Worm (Caenorhabditis elegans) whole organism, late embryonic: ENCODE results near the gene F38H4.6.
A peak's percentile ranks its signal among the peaks of the same experiment; 100 is the strongest.

Source experiments
- C08G9.2 ChIP-seq: sonication (generic microtip); optimal IDR thresholded peaks from 2 replicates; lab custom pipeline; 2016; ENCODE audit warnings: mild to moderate bottlenecking, missing genetic modification characterization, moderate library complexity, missing compliant biosample characterization
- F13H6.1 ChIP-seq: sonication (generic microtip); optimal IDR thresholded peaks from 2 replicates; lab custom pipeline; 2016; ENCODE audit warnings: missing genetic modification characterization, missing compliant biosample characterization
- ahr-1 ChIP-seq: sonication (generic microtip); optimal IDR thresholded peaks from 2 replicates; lab custom pipeline; 2016; ENCODE audit warnings: missing genetic modification characterization, missing compliant biosample characterization
- ama-1 ChIP-seq: fragments of 150-350 bp; optimal IDR thresholded peaks from 2 replicates; lab custom pipeline; 2014
- ceh-14 ChIP-seq: sonication (generic microtip); optimal IDR thresholded peaks from 2 replicates; lab custom pipeline; 2016; ENCODE audit warnings: missing genotype, missing genetic modification characterization, missing compliant biosample characterization
- ceh-18 ChIP-seq: sonication (generic microtip); optimal IDR thresholded peaks from 2 replicates; lab custom pipeline; 2016; ENCODE audit warnings: missing genetic modification characterization, missing compliant biosample characterization
- ceh-19 ChIP-seq: fragments of 200-800 bp; sonication (Bioruptor generic); optimal IDR thresholded peaks from 2 replicates; lab custom pipeline; 2018; ENCODE audit warnings: mild to moderate bottlenecking, missing genetic modification characterization, missing compliant biosample characterization
- ceh-24 ChIP-seq: sonication (generic microtip); optimal IDR thresholded peaks from 2 replicates; lab custom pipeline; 2016; ENCODE audit warnings: mild to moderate bottlenecking, missing genetic modification characterization, missing compliant biosample characterization
- ceh-30 ChIP-seq: fragments of 150-350 bp; optimal IDR thresholded peaks from 2 replicates; lab custom pipeline; 2014; ENCODE audit warnings: missing biosample characterization, missing genetic modification characterization
- ceh-31 ChIP-seq: sonication (generic microtip); optimal IDR thresholded peaks from 2 replicates; lab custom pipeline; 2016; ENCODE audit warnings: missing genetic modification characterization, missing compliant biosample characterization
- ceh-34 ChIP-seq: sonication (generic microtip); optimal IDR thresholded peaks from 2 replicates; lab custom pipeline; 2016; ENCODE audit warnings: mild to moderate bottlenecking, missing genetic modification characterization, missing compliant biosample characterization
- dve-1 ChIP-seq: sonication (generic microtip); optimal IDR thresholded peaks from 2 replicates; lab custom pipeline; 2017; ENCODE audit warnings: antibody characterized with exemption, mild to moderate bottlenecking, missing genetic modification characterization, missing compliant biosample characterization
- elt-2 ChIP-seq: sonication (generic microtip); optimal IDR thresholded peaks from 2 replicates; lab custom pipeline; 2016; ENCODE audit warnings: missing genetic modification reagents, missing genetic modification characterization, missing compliant biosample characterization
- fkh-10 ChIP-seq: fragments of 150-350 bp; optimal IDR thresholded peaks from 2 replicates; lab custom pipeline; 2014; ENCODE audit warnings: missing biosample characterization, missing genetic modification reagents, missing genetic modification characterization
- fkh-6 ChIP-seq: sonication (generic microtip); optimal IDR thresholded peaks from 2 replicates; lab custom pipeline; 2016; ENCODE audit warnings: missing genetic modification characterization, missing compliant biosample characterization
- gmeb-2 ChIP-seq: sonication (generic microtip); optimal IDR thresholded peaks from 2 replicates; lab custom pipeline; 2016; ENCODE audit warnings: missing genetic modification characterization, inconsistent platforms, missing compliant biosample characterization
- hlh-6 ChIP-seq: sonication (generic microtip); optimal IDR thresholded peaks from 2 replicates; lab custom pipeline; 2016; ENCODE audit warnings: missing genotype, missing genetic modification characterization, missing compliant biosample characterization
- hlh-8 ChIP-seq: sonication (generic microtip); optimal IDR thresholded peaks from 2 replicates; lab custom pipeline; 2016; ENCODE audit warnings: missing genotype, missing genetic modification characterization, missing compliant biosample characterization
- lim-6 ChIP-seq: sonication (generic microtip); optimal IDR thresholded peaks from 2 replicates; lab custom pipeline; 2016; ENCODE audit warnings: missing genetic modification characterization, missing compliant biosample characterization
- lin-11 ChIP-seq: fragments of 200-800 bp; sonication (Bioruptor generic); optimal IDR thresholded peaks from 2 replicates; lab custom pipeline; 2018; ENCODE audit warnings: mild to moderate bottlenecking, missing genetic modification characterization, missing compliant biosample characterization
- nfya-1 ChIP-seq: sonication (generic microtip); optimal IDR thresholded peaks from 2 replicates; lab custom pipeline; 2017; ENCODE audit warnings: missing genetic modification characterization, mild to moderate bottlenecking, missing compliant biosample characterization, antibody characterized with exemption, moderate library complexity
- nhr-11 ChIP-seq: fragments of 150-350 bp; optimal IDR thresholded peaks from 2 replicates; lab custom pipeline; 2014; ENCODE audit warnings: missing biosample characterization, missing genetic modification characterization
- npax-4 ChIP-seq: sonication (generic microtip); optimal IDR thresholded peaks from 2 replicates; lab custom pipeline; 2016; ENCODE audit warnings: missing genetic modification characterization, missing compliant biosample characterization
- pat-9 ChIP-seq: fragments of 200-800 bp; sonication (Bioruptor generic); optimal IDR thresholded peaks from 2 replicates; lab custom pipeline; 2018; ENCODE audit warnings: mild to moderate bottlenecking, missing genetic modification characterization, moderate library complexity, missing compliant biosample characterization
- pros-1 ChIP-seq: fragments of 150-350 bp; optimal IDR thresholded peaks from 2 replicates; lab custom pipeline; 2014; ENCODE audit warnings: missing biosample characterization, missing genetic modification reagents, missing genetic modification characterization
- ref-2 ChIP-seq: sonication (generic microtip); optimal IDR thresholded peaks from 2 replicates; lab custom pipeline; 2016; ENCODE audit warnings: missing genetic modification characterization, missing compliant biosample characterization
- rnt-1 ChIP-seq: sonication (generic microtip); optimal IDR thresholded peaks from 2 replicates; lab custom pipeline; 2016; ENCODE audit warnings: missing genetic modification characterization, missing compliant biosample characterization
- syd-9 ChIP-seq: sonication (generic microtip); optimal IDR thresholded peaks from 2 replicates; lab custom pipeline; 2016; ENCODE audit warnings: mild to moderate bottlenecking, missing genetic modification characterization, moderate library complexity, missing compliant biosample characterization
- tbx-2 ChIP-seq: sonication (generic microtip); optimal IDR thresholded peaks from 2 replicates; lab custom pipeline; 2016; ENCODE audit warnings: missing genetic modification characterization, missing compliant biosample characterization
- unc-3 ChIP-seq, 2 experiments: fragments of 200-800 bp in 1 of 2; sonication (Bioruptor generic) in 1 of 2; sonication (generic microtip) in 1 of 2; conservative IDR thresholded peaks in 1 of 2; optimal IDR thresholded peaks in 1 of 2; 2 replicates each; pipeline versions ENCODE4 v1.3.6 to Lab custom; 2016 to 2022; ENCODE audit warnings: missing compliant biosample characterization in 2 of 2, missing genetic modification characterization in 2 of 2, missing genetic modification reagents in 1 of 2
- unc-42 ChIP-seq: sonication (generic microtip); optimal IDR thresholded peaks from 2 replicates; lab custom pipeline; 2016; ENCODE audit warnings: missing genotype, missing genetic modification characterization, missing compliant biosample characterization
- zip-5 ChIP-seq: sonication (generic microtip); optimal IDR thresholded peaks from 2 replicates; lab custom pipeline; 2016; ENCODE audit warnings: missing genetic modification characterization, missing compliant biosample characterization

The F38H4.6 gene

ce11 chrIV:11821591-11822361, 25.9 kb downstream of the F38H4.6 start, which contains the start of the genes par-5 and M117.3 (continued):
- TF ChIP-seq ceh-14 (tag; lab: Kevin White, UChicago) (peak; percentile 53), zip-5 (no peak), ref-2 (tag; lab: Kevin White, UChicago) (peak; percentile 49), elt-2 (peak; percentile 1), ceh-18 (no peak), dve-1 (tag; lab: Kevin White, UChicago) (peak; percentile 24), lin-11 (tag; lab: Kevin White, UChicago) (no peak), nhr-11 (no peak), syd-9 (tag; lab: Kevin White, UChicago) (peak; percentile 2)

DNA sequence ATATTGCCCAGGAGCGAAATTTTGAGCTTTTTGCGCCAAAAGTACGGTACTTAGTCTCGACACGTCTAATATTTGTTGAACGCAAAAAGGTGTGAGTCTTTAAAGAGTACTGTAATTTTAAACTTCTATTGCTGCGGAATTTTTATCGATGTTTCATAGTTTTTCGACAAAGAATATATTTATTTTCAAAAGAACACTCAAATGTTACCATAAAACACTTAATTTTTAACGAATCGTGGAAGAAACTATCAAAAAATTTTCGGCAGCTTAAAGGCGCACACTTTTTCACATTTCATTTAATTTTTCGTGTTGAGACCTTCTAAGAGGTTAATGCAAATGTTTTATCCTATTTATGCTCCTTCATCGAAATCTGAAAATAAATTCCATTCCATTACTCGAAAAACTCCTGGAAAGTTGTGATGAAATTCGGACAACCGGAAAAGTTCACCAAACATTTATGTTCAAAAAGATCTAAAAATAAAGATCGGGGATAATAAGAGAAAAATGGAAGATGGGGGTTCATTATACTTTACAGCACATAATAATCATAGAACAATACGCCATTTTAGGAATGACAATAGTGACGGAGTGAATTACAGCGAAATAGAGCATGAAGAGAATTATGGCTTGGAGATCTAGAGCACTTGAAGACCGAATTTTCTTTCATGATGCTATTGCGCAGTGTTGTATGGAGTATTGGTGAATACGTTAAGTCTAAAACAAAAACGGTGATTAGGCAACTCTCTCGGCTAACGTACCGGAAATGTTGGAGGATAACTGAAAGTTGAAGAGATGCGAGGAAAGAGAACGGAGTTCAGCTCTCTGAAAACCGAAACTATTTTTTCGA, 27.4 kb downstream of the F38H4.6 start:
- TF ChIP-seq ama-1 (lab: Kevin White, UChicago) (peak; percentile 63), unc-42 (tag; lab: Kevin White, UChicago) (no peak), fkh-6 (tag; lab: Kevin White, UChicago) (no peak), C08G9.2 (tag; lab: Kevin White, UChicago) (no peak)

DNA sequence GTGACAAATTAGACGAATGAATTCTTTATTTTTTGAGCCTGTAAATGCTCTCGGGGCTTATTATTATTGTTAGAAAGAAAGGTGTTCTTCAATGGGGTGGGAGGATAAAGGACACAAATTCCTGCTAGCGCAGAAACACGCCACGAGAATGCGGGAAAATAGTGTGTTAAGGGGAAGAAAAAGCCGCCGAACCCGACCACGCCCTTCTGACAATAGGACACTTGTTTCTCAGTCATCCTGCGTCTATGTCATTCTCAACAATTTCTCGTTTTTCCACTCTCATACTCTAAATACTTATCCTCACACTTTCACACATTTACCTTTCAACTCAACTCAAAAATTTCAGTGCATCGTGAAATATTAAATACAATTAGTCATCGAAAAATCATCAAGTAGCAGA, 33.8 kb downstream of the F38H4.6 start, which contains the start of gene M117.1:
Gene M117.1, plus strand, starts transcription at position 347 of the 400 bp plus-strand sequence.
- TF ChIP-seq unc-3 (GFP tag; conservative IDR thresholded peaks at IDR 0.05; lab: Robert Waterston, UW) (no peak), unc-3 (tag; optimal IDR thresholded peaks at IDR 0.05; lab: Kevin White, UChicago) (no peak), F13H6.1 (tag; lab: Kevin White, UChicago) (no peak), ceh-19 (GFP tag; lab: Kevin White, UChicago) (no peak), tbx-2 (tag; lab: Kevin White, UChicago) (no peak), ceh-30 (tag; lab: Kevin White, UChicago) (no peak), gmeb-2 (no peak), npax-4 (no peak), lim-6 (tag; lab: Kevin White, UChicago) (no peak), rnt-1 (no peak), ceh-34 (tag; lab: Kevin White, UChicago) (no peak), hlh-6 (no peak), nhr-11 (no peak), ceh-24 (no peak), hlh-8 (tag; lab: Kevin White, UChicago) (no peak)

DNA sequence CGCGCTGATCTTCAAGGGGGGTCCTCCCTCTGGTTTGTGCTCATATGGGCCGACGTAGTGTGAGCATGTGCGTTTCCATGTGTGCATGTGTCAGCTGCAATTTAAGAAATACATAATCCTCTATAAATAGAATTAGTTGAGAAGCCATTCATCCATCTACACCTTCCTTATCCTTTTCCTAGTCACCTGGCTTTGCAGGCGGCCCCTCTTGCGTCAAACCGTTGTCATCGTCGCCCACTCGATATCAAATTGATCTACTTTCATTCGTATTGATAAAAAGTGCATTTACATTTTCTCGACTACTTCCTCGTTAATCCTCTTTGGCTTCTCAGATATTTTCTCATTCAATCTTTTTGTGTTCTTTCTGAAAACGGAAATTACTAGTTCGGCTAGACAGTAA, 35.7 kb downstream of the F38H4.6 start:
- TF ChIP-seq ahr-1 (tag; lab: Kevin White, UChicago) (no peak), fkh-10 (GFP tag; lab: Kevin White, UChicago) (no peak), dve-1 (tag; lab: Kevin White, UChicago) (no peak), syd-9 (tag; lab: Kevin White, UChicago) (no peak), lin-11 (tag; lab: Kevin White, UChicago) (no peak), fkh-6 (tag; lab: Kevin White, UChicago) (no peak), unc-42 (tag; lab: Kevin White, UChicago) (no peak), ceh-18 (no peak), hlh-6 (no peak)

DNA sequence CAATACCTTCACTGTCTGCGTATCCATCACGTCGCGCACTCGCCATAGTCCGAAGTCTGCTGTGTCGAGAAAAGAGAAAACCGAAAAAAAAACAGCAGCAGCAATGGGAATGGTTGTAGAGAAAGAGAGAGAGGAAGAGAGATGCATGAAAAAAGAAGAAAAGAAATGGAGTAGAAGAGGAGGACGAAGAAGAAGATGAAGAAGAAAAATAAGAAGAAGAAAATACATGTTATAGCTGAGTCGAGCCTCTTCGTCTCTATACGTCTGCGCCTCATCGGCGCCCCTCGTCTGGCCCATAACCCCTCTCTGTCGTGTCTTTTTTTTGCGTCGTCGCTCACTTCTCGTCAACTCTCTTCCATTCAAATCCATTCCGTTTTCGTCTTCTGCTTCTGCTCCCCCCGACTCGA, 38.0 kb downstream of the F38H4.6 start:
- peak; percentile 84 for TF ChIP-seq ceh-18
- TF ChIP-seq gmeb-2 = no peak
- TF ChIP-seq pros-1 = peak; percentile 27
- peak; percentile 82 for TF ChIP-seq unc-42 (tag; lab: Kevin White, UChicago)
- peak; percentile 0 for TF ChIP-seq ceh-14 (tag; lab: Kevin White, UChicago)
- peak; percentile 73 for TF ChIP-seq nfya-1 (tag; lab: Kevin White, UChicago)
- TF ChIP-seq ceh-31 (tag; lab: Kevin White, UChicago) = peak; percentile 58
- no peak for TF ChIP-seq pat-9 (tag; lab: Kevin White, UChicago)
- TF ChIP-seq tbx-2 (tag; lab: Kevin White, UChicago) = peak; percentile 66
